Worm (Caenorhabditis elegans) whole organism, dauer: ENCODE results near the gene twk-7.

Experiments used
- unc-62 ChIP-seq: sonication (generic microtip); optimal IDR thresholded peaks from 2 replicates; lab custom pipeline; 2017; ENCODE audit warnings: missing biosample characterization, missing genetic modification reagents, missing genetic modification characterization

The twk-7 gene

ce11 chrIII:8643639-8644038, at the start of gene twk-7:
Gene twk-7, minus strand, starts transcription at chrIII:8643739.
- TF ChIP-seq unc-62 (GFP tag; lab: Kevin White, UChicago): no peak

- TF ChIP-seq unc-62 (GFP tag; lab: Kevin White, UChicago): no peak
These were observed 49.8 kb upstream of the twk-7 start, which contains the start of gene B0303.7 for ce11 chrIII:8693322-8693721. Gene B0303.7, plus strand, starts transcription at chrIII:8693622.

- no peak for TF ChIP-seq unc-62 (GFP tag; lab: Kevin White, UChicago)
These were observed 46.1 kb upstream of the twk-7 start, which contains the start of gene B0303.4 for ce11 chrIII:8689655-8690054. Gene B0303.4, plus strand, starts transcription at chrIII:8689850.

ce11 chrIII:8689143-8689542, 45.6 kb upstream of the twk-7 start:
- TF ChIP-seq unc-62 (GFP tag; lab: Kevin White, UChicago): no peak

- TF ChIP-seq unc-62 (GFP tag; lab: Kevin White, UChicago): no peak
These were observed 45.0 kb upstream of the twk-7 start, which contains the start of gene hadb-1 for ce11 chrIII:8688438-8688946. Gene hadb-1, minus strand, starts transcription at chrIII:8688488.

ce11 chrIII:8685590-8686240, 42.2 kb upstream of the twk-7 start:
- no peak for TF ChIP-seq unc-62 (GFP tag; lab: Kevin White, UChicago)

- no peak for TF ChIP-seq unc-62 (GFP tag; lab: Kevin White, UChicago)
These were observed 40.9 kb upstream of the twk-7 start, which contains the start of gene anmt-1 for ce11 chrIII:8684421-8684820. Gene anmt-1, plus strand, starts transcription at chrIII:8684808.

- TF ChIP-seq unc-62 (GFP tag; lab: Kevin White, UChicago): no peak
These were observed 40.2 kb upstream of the twk-7 start, which contains the start of gene fli-1 for ce11 chrIII:8683679-8684263. Gene fli-1, minus strand, starts transcription at chrIII:8683736.

- no peak for TF ChIP-seq unc-62 (GFP tag; lab: Kevin White, UChicago)
These were observed 34.8 kb upstream of the twk-7 start for ce11 chrIII:8678371-8678770.

ce11 chrIII:8674980-8675485, 31.5 kb upstream of the twk-7 start, which contains the start of gene pgl-2:
Gene pgl-2, minus strand, starts transcription at chrIII:8675435.
- TF ChIP-seq unc-62 (GFP tag; lab: Kevin White, UChicago): no peak

ce11 chrIII:8668717-8669116, 25.2 kb upstream of the twk-7 start:
- TF ChIP-seq unc-62 (GFP tag; lab: Kevin White, UChicago): no peak

- TF ChIP-seq unc-62 (GFP tag; lab: Kevin White, UChicago): no peak
These were observed 23.8 kb upstream of the twk-7 start, which contains the start of gene dpy-19 for ce11 chrIII:8667382-8667781. Gene dpy-19, minus strand, starts transcription at chrIII:8667482.

ce11 chrIII:8664897-8665388, 21.4 kb upstream of the twk-7 start, which contains the start of gene F22B7.1:
Gene F22B7.1, plus strand, starts transcription at chrIII:8665338.
- TF ChIP-seq unc-62 (GFP tag; lab: Kevin White, UChicago): no peak

- TF ChIP-seq unc-62 (GFP tag; lab: Kevin White, UChicago): no peak
These were observed 19.6 kb upstream of the twk-7 start for ce11 chrIII:8663143-8663542.

- no peak for TF ChIP-seq unc-62 (GFP tag; lab: Kevin White, UChicago)
These were observed 14.8 kb upstream of the twk-7 start for ce11 chrIII:8658367-8658761.
